Worm (Caenorhabditis elegans) whole organism, L1 larva: ENCODE data around the gene F27D9.13.

Experiments
- ces-1 ChIP-seq: fragments of 150-350 bp; optimal IDR thresholded peaks from 2 replicates; lab custom pipeline; 2014; ENCODE audit warnings: missing biosample characterization, missing genetic modification reagents, missing genetic modification characterization
- lin-39 ChIP-seq: fragments of 150-350 bp; optimal IDR thresholded peaks from 2 replicates; lab custom pipeline; 2014; ENCODE audit warnings: missing biosample characterization, missing genetic modification reagents, missing genetic modification characterization
- lsy-2 ChIP-seq, 2 experiments: fragments of 150-350 bp; optimal IDR thresholded peaks; 2 replicates each; lab custom pipeline; 2014; ENCODE audit warnings: missing biosample characterization in 2 of 2, missing genetic modification characterization in 2 of 2
- nhr-237 ChIP-seq: fragments of 150-350 bp; optimal IDR thresholded peaks from 2 replicates; lab custom pipeline; 2014; ENCODE audit warnings: missing biosample characterization, missing genetic modification characterization
- nhr-28 ChIP-seq: fragments of 150-350 bp; optimal IDR thresholded peaks from 2 replicates; lab custom pipeline; 2014; ENCODE audit warnings: missing biosample characterization, missing genetic modification characterization
- pag-3 ChIP-seq: sonication (generic microtip); optimal IDR thresholded peaks from 2 replicates; lab custom pipeline; 2017; ENCODE audit warnings: missing genetic modification characterization, mild to moderate bottlenecking, missing compliant biosample characterization, antibody characterized with exemption, borderline replicate concordance; ENCODE audit not compliant: insufficient read depth
- rnt-1 ChIP-seq: sonication (generic microtip); optimal IDR thresholded peaks from 2 replicates; lab custom pipeline; 2016; ENCODE audit warnings: mild to moderate bottlenecking, missing genetic modification characterization, moderate library complexity, missing compliant biosample characterization
- zag-1 ChIP-seq: fragments of 150-350 bp; optimal IDR thresholded peaks from 2 replicates; lab custom pipeline; 2014; ENCODE audit warnings: missing biosample characterization, missing genetic modification characterization

ce11 chrX:7660919-7661557 lies 6.2 kb downstream of the F27D9.13 start, which contains the start of gene pcca-1:
- TF ChIP-seq nhr-28 (tag; lab: Kevin White, UChicago), result no peak
- TF ChIP-seq lin-39 (tag; lab: Kevin White, UChicago), result no peak
- TF ChIP-seq pag-3 (tag; lab: Kevin White, UChicago), result no peak
- TF ChIP-seq nhr-237 (tag; lab: Kevin White, UChicago), result no peak
- no peak for TF ChIP-seq ces-1 (GFP tag; lab: Kevin White, UChicago)
- peak; percentile 51 for TF ChIP-seq rnt-1 (tag; lab: Kevin White, UChicago)
- no peak for TF ChIP-seq lsy-2 (tag; optimal IDR thresholded peaks at IDR 0.05; lab: Kevin White, UChicago)
- no peak for TF ChIP-seq zag-1 (tag; lab: Kevin White, UChicago)
